Fruit fly (Drosophila melanogaster): ENCODE results near the gene Alg1.

- TF ChIP-seq Sin3A (optimal IDR thresholded peaks at IDR 0.05) = no peak
- no peak for TF ChIP-seq Myc (optimal IDR thresholded peaks at IDR 0.05)
- TF ChIP-seq psq (optimal IDR thresholded peaks at IDR 0.05) = no peak
- no peak for TF ChIP-seq ttk (optimal IDR thresholded peaks at IDR 0.05)
Measured at dm6 chr3R:17821744-17822143, 10.8 kb upstream of the Alg1 start.
